Fruit fly (Drosophila melanogaster) whole organism, adult: Measurements from ENCODE around the gene CG15322.
"Not testable (repeated sequence)": the region's sequence is repeated elsewhere in the genome, so short reads cannot be mapped to it uniquely, and the experiment has no call there.

Source experiments
- CG11617 ChIP-seq: fragments of 200-800 bp; sonication (Bioruptor generic); optimal IDR thresholded peaks from 2 replicates; lab custom pipeline; 2017; ENCODE audit warnings: mild to moderate bottlenecking, missing biosample characterization, missing genetic modification reagents, missing genetic modification characterization
- CG7045 ChIP-seq: fragments of 200-800 bp; sonication (Bioruptor generic); optimal IDR thresholded peaks from 2 replicates; lab custom pipeline; 2017; ENCODE audit warnings: missing biosample characterization, mild to moderate bottlenecking, missing genetic modification characterization
- CG7101 ChIP-seq: fragments of 200-800 bp; sonication (Bioruptor generic); optimal IDR thresholded peaks from 2 replicates; lab custom pipeline; 2018; ENCODE audit warnings: missing biosample characterization, mild to moderate bottlenecking, missing genetic modification characterization, moderate library complexity
- Mnt ChIP-seq: fragments of 200-800 bp; sonication (Bioruptor generic); optimal IDR thresholded peaks from 2 replicates; lab custom pipeline; 2016; ENCODE audit warnings: missing biosample characterization, mild to moderate bottlenecking, missing genetic modification characterization
- cnc ChIP-seq, 2 experiments: fragments of >200 bp; optimal IDR thresholded peaks; 2 replicates each; lab custom pipeline; 2017
- kay ChIP-seq: fragments of 200-800 bp; sonication (Bioruptor generic); peaks from one replicate; lab custom pipeline; 2016; ENCODE audit warnings: missing biosample characterization, missing genetic modification characterization, borderline replicate concordance
- ovo ChIP-seq: fragments of 200-800 bp; sonication (Bioruptor generic); optimal IDR thresholded peaks from 2 replicates; lab custom pipeline; 2016; ENCODE audit warnings: missing biosample characterization, missing genetic modification characterization
- pad ChIP-seq: fragments of 200-800 bp; sonication (Bioruptor generic); optimal IDR thresholded peaks from 3 replicates; lab custom pipeline; 2017; ENCODE audit warnings: missing biosample characterization, missing genetic modification characterization, mild to moderate bottlenecking, moderate library complexity, missing genetic modification reagents
- tj ChIP-seq: fragments of 200-800 bp; sonication (Bioruptor generic); optimal IDR thresholded peaks from 3 replicates; lab custom pipeline; 2017; ENCODE audit warnings: missing biosample characterization, mild to moderate bottlenecking, missing genetic modification characterization, moderate library complexity
- toe ChIP-seq: fragments of 200-800 bp; sonication (Bioruptor generic); optimal IDR thresholded peaks from 2 replicates; lab custom pipeline; 2016; ENCODE audit warnings: missing biosample characterization, missing genetic modification characterization

DNA sequence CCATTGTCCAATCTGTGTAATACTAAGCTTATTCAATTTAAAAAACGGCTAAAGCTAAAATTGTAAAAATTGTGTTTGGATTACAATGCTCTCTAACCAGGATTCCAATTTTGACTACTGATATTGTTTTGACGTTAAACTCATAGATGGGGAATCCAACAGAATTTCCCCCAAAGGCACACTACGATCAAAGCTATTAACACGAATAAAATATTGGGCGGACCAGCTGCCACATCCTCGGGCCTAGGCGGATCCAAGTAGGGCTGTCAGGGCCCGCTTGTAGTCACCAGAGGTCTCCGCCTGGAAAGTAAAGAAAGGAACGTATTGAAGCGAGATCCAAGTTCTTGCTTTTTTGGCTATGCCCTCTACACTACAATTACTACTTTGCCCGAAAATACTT, 53.0 kb downstream of the CG15322 start, which contains the start of gene Sdic2:
- TF ChIP-seq CG7101 (tag; lab: Kevin White, UChicago); CG7045 (GFP tag; lab: Kevin White, UChicago); CG11617 (GFP tag; lab: Kevin White, UChicago); kay (GFP tag; lab: Kevin White, UChicago); tj (GFP tag; lab: Kevin White, UChicago); ovo; Mnt (GFP tag; lab: Kevin White, UChicago); toe; cnc (optimal IDR thresholded peaks at IDR 0.05; lab: Kevin White, UChicago); pad: not testable (repeated sequence)
